Fruit fly (Drosophila melanogaster): ENCODE results near the gene Bdbt.

Gene Bdbt

DNA sequence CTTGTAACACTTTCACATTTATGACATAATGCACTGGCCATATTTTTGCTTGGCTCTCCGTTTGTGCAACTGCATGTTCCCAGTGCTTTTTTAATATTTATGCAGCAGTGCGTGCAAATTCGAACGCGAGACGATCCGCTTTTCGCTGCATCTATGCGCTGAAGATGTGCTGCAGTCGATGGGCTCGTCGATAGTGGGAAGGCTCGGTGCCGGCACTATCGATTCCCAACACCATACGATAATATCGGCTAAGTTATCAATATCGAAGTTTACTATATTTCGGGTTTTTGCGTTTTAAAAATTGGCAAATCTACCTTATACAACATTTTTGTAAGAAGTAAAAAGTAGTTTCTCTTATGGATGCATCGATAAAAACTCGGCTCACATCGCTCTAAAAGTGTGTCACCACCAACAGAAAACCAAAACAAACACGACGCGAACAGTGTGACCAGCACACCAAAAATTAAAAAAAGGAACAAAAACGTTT is 21.0 kb downstream of the Bdbt start, which contains the start of gene RhoGAP93B (continued):
- TF ChIP-seq danr (GFP tag; IDR thresholded peaks at IDR 0.05) = peak; percentile 69; the same call in 1 of the 2 replicates
- peak; percentile 92 for TF ChIP-seq jumu (GFP tag; optimal IDR thresholded peaks at IDR 0.05)
- peak; percentile 56 for TF ChIP-seq gsb (GFP tag; IDR thresholded peaks at IDR 0.05)
- TF ChIP-seq CG6689 (GFP tag; IDR thresholded peaks at IDR 0.05) = peak; percentile 83
- peak; percentile 77 for TF ChIP-seq slp2 (GFP tag; optimal IDR thresholded peaks at IDR 0.05)
- peak; percentile 64 for TF ChIP-seq CG13296 (GFP tag; optimal IDR thresholded peaks at IDR 0.05)
- TF ChIP-seq chif (GFP tag; optimal IDR thresholded peaks at IDR 0.05) = peak; percentile 73 to 76
- peak; percentile 70 for TF ChIP-seq D19A (tag; optimal IDR thresholded peaks at IDR 0.05)
- peak; percentile 93 for TF ChIP-seq CG12391 (tag; optimal IDR thresholded peaks at IDR 0.05)
- TF ChIP-seq CG15696 (tag; optimal IDR thresholded peaks at IDR 0.05) = peak; percentile 90
- TF ChIP-seq schlank (tag; optimal IDR thresholded peaks at IDR 0.05) = no peak
- TF ChIP-seq sc (optimal IDR thresholded peaks at IDR 0.05) = no peak
- peak; percentile 28 for TF ChIP-seq sc (GFP tag; optimal IDR thresholded peaks at IDR 0.05)
- peak; percentile 15; the same call in 1 of the 2 replicates for TF ChIP-seq Dip2 (GFP tag; IDR thresholded peaks at IDR 0.05)
- peak; percentile 77 for TF ChIP-seq Nf-YC (tag; optimal IDR thresholded peaks at IDR 0.05)
- TF ChIP-seq CG5180 (GFP tag; optimal IDR thresholded peaks at IDR 0.05) = no peak
- peak; percentile 91 for TF ChIP-seq lab (GFP tag; optimal IDR thresholded peaks at IDR 0.05)
- TF ChIP-seq tin (GFP tag; optimal IDR thresholded peaks at IDR 0.05) = peak; percentile 78
- TF ChIP-seq CG5245 (GFP tag; optimal IDR thresholded peaks at IDR 0.05) = peak; percentile 70
- TF ChIP-seq mam (GFP tag; optimal IDR thresholded peaks at IDR 0.05) = peak; percentile 91
- peak; percentile 79; the same call in 2 of the 3 replicates for TF ChIP-seq CG7357 (GFP tag; IDR thresholded peaks at IDR 0.05)
- peak; percentile 63 for TF ChIP-seq CG18764 (GFP tag; optimal IDR thresholded peaks at IDR 0.05)
- TF ChIP-seq CG3281 (GFP tag; optimal IDR thresholded peaks at IDR 0.05) = peak; percentile 74
- TF ChIP-seq lov (optimal IDR thresholded peaks at IDR 0.05) = no peak
- TF ChIP-seq lov (GFP tag; IDR thresholded peaks at IDR 0.05) = peak; percentile 78; the same call in 1 of the 3 replicates
- peak; percentile 89 for TF ChIP-seq CG16863 (GFP tag; optimal IDR thresholded peaks at IDR 0.05)
- peak; percentile 90 for TF ChIP-seq ase (GFP tag; IDR thresholded peaks at IDR 0.05)
- TF ChIP-seq Hmr (GFP tag; optimal IDR thresholded peaks at IDR 0.05) = peak; percentile 79
- TF ChIP-seq Neu2 (GFP tag; optimal IDR thresholded peaks at IDR 0.05; ENCODE audit: borderline replicate concordance) = peak; percentile 63
- TF ChIP-seq CG1647 (GFP tag; optimal IDR thresholded peaks at IDR 0.05) = peak; percentile 85
- peak; percentile 35 for TF ChIP-seq tup (GFP tag; optimal IDR thresholded peaks at IDR 0.05)
- TF ChIP-seq Doc2 (GFP tag; IDR thresholded peaks at IDR 0.05) = no peak
- TF ChIP-seq otp (GFP tag; IDR thresholded peaks at IDR 0.05) = peak; percentile 90
- no peak for TF ChIP-seq zf30C (GFP tag; optimal IDR thresholded peaks at IDR 0.05)
- TF ChIP-seq ara (GFP tag; IDR thresholded peaks at IDR 0.05) = peak; percentile 87
- no peak for TF ChIP-seq slou (GFP tag; optimal IDR thresholded peaks at IDR 0.05)
- TF ChIP-seq pros (GFP tag; optimal IDR thresholded peaks at IDR 0.05) = no peak
- peak; percentile 53 for TF ChIP-seq exex (tag; optimal IDR thresholded peaks at IDR 0.05)
- peak; percentile 100 for TF ChIP-seq CG16813 (GFP tag; IDR thresholded peaks at IDR 0.05; ENCODE audit: partially characterized antibody)
- peak; percentile 74 for TF ChIP-seq pnt (GFP tag; optimal IDR thresholded peaks at IDR 0.05)
- peak; percentile 68 for TF ChIP-seq Max (GFP tag; optimal IDR thresholded peaks at IDR 0.05)
- TF ChIP-seq CG10209 (GFP tag; optimal IDR thresholded peaks at IDR 0.05) = peak; percentile 62
- TF ChIP-seq CG12744 (GFP tag; optimal IDR thresholded peaks at IDR 0.05) = peak; percentile 74
- peak; percentile 81 for TF ChIP-seq CG30403 (GFP tag; optimal IDR thresholded peaks at IDR 0.05)
- TF ChIP-seq CG14965 (GFP tag; optimal IDR thresholded peaks at IDR 0.05; ENCODE audit: borderline replicate concordance) = peak; percentile 7
- TF ChIP-seq CG9609 (GFP tag; optimal IDR thresholded peaks at IDR 0.05) = peak; percentile 93
- peak; percentile 7 for TF ChIP-seq CG17385 (GFP tag; optimal IDR thresholded peaks at IDR 0.05)
- peak; percentile 91 for TF ChIP-seq lilli (GFP tag; optimal IDR thresholded peaks at IDR 0.05)
- peak; percentile 75 to 89 for TF ChIP-seq Hr51 (GFP tag; optimal IDR thresholded peaks at IDR 0.05)
- TF ChIP-seq CG11398 (GFP tag; optimal IDR thresholded peaks at IDR 0.05) = peak; percentile 83
- TF ChIP-seq Side (GFP tag; optimal IDR thresholded peaks at IDR 0.05) = peak; percentile 78
